Fruit fly (Drosophila melanogaster) whole organism, embryonic: ENCODE data around the gene CG11178.

Source experiments
- ATbp ChIP-seq: fragments of 200-800 bp; sonication (Bioruptor generic); optimal IDR thresholded peaks from 2 replicates; lab custom pipeline; 2017; ENCODE audit warnings: missing biosample characterization, mild to moderate bottlenecking, missing genetic modification characterization, missing genetic modification reagents
- Aef1 ChIP-seq: fragments of 200-800 bp; sonication (Bioruptor generic); IDR thresholded peaks from 3 replicates; pipeline ENCODE4 v1.3.6; 2022; ENCODE audit warnings: missing biosample characterization, missing genetic modification characterization
- Asciz ChIP-seq: fragments of 200-800 bp; sonication (Bioruptor generic); optimal IDR thresholded peaks from 2 replicates; lab custom pipeline; 2017; ENCODE audit warnings: missing biosample characterization, mild to moderate bottlenecking, missing genetic modification characterization, missing genetic modification reagents
- B-H2 ChIP-seq: fragments of 200-800 bp; sonication (Bioruptor generic); optimal IDR thresholded peaks from 2 replicates; lab custom pipeline; 2018; ENCODE audit warnings: missing biosample characterization, mild to moderate bottlenecking, missing genetic modification characterization
- Bdp1 ChIP-seq: fragments of 200-800 bp; sonication (Bioruptor generic); optimal IDR thresholded peaks from 3 replicates; lab custom pipeline; 2016; ENCODE audit warnings: missing biosample characterization, missing genetic modification characterization
- Blimp-1 ChIP-seq: fragments of 200-800 bp; sonication (Bioruptor generic); optimal IDR thresholded peaks from 3 replicates; lab custom pipeline; 2018; ENCODE audit warnings: missing biosample characterization, missing genetic modification characterization, mild to moderate bottlenecking, moderate library complexity, missing genetic modification reagents
- BtbVII ChIP-seq: fragments of 200-800 bp; sonication (Bioruptor generic); optimal IDR thresholded peaks from 3 replicates; lab custom pipeline; 2017; ENCODE audit warnings: missing biosample characterization, mild to moderate bottlenecking, missing genetic modification characterization
- C15 ChIP-seq: fragments of 200-800 bp; sonication (Bioruptor generic); IDR thresholded peaks from 3 replicates; pipeline ENCODE4 v1.3.6; 2022; ENCODE audit warnings: missing biosample characterization, missing genetic modification characterization
- CG13296 ChIP-seq: fragments of 200-800 bp; sonication (Bioruptor generic); optimal IDR thresholded peaks from 3 replicates; lab custom pipeline; 2018; ENCODE audit warnings: missing biosample characterization, mild to moderate bottlenecking, missing genetic modification characterization
- CG15514 ChIP-seq: fragments of 200-800 bp; sonication (Bioruptor generic); optimal IDR thresholded peaks from 3 replicates; lab custom pipeline; 2017; ENCODE audit warnings: missing biosample characterization, missing genetic modification characterization, mild to moderate bottlenecking, moderate library complexity, missing genetic modification reagents
- CG15696 ChIP-seq: fragments of 200-800 bp; sonication (Bioruptor generic); optimal IDR thresholded peaks from 2 replicates; lab custom pipeline; 2019; ENCODE audit warnings: missing biosample characterization, mild to moderate bottlenecking, missing genetic modification characterization, moderate library complexity
- CG17385 ChIP-seq: fragments of 200-800 bp; sonication (Bioruptor generic); optimal IDR thresholded peaks from 3 replicates; lab custom pipeline; 2018; ENCODE audit warnings: missing biosample characterization, mild to moderate bottlenecking, missing genetic modification characterization
- CG18599 ChIP-seq: fragments of 200-800 bp; sonication (Bioruptor generic); optimal IDR thresholded peaks from 3 replicates; lab custom pipeline; 2017; ENCODE audit warnings: missing biosample characterization, missing genetic modification characterization, mild to moderate bottlenecking, moderate library complexity, missing genetic modification reagents
- CG18764 ChIP-seq: fragments of 200-800 bp; sonication (Bioruptor generic); optimal IDR thresholded peaks from 3 replicates; lab custom pipeline; 2016; ENCODE audit warnings: missing biosample characterization, missing genetic modification characterization
- CG2199 ChIP-seq: fragments of 200-800 bp; sonication (Bioruptor generic); IDR thresholded peaks from 3 replicates; pipeline ENCODE4 v1.3.6; 2022; ENCODE audit warnings: missing biosample characterization, missing genetic modification characterization
- CG33557 ChIP-seq: fragments of 200-800 bp; sonication (Bioruptor generic); optimal IDR thresholded peaks from 2 replicates; lab custom pipeline; 2019; ENCODE audit warnings: missing biosample characterization, mild to moderate bottlenecking, missing genetic modification characterization, moderate library complexity
- CG34224 ChIP-seq: fragments of 200-800 bp; sonication (Bioruptor generic); IDR thresholded peaks from 3 replicates; pipeline ENCODE4 v1.3.6; 2022; ENCODE audit warnings: missing biosample characterization, missing genetic modification characterization; ENCODE audit not compliant: partially characterized antibody
- CG43689 ChIP-seq: fragments of 200-800 bp; sonication (Bioruptor generic); IDR thresholded peaks from 2 replicates; pipeline ENCODE4 v1.3.6; 2022; ENCODE audit warnings: missing biosample characterization, missing genetic modification characterization
- CG4617 ChIP-seq: fragments of 200-800 bp; sonication (Bioruptor generic); optimal IDR thresholded peaks from 3 replicates; lab custom pipeline; 2016; ENCODE audit warnings: missing biosample characterization, missing genetic modification characterization, borderline replicate concordance
- CG6654 ChIP-seq: fragments of 200-800 bp; sonication (Bioruptor generic); optimal IDR thresholded peaks from 2 replicates; lab custom pipeline; 2017; ENCODE audit warnings: missing biosample characterization, mild to moderate bottlenecking, missing genetic modification characterization
- CG8281 ChIP-seq: fragments of 200-800 bp; sonication (Bioruptor generic); optimal IDR thresholded peaks from 2 replicates; lab custom pipeline; 2018; ENCODE audit warnings: missing biosample characterization, mild to moderate bottlenecking, missing genetic modification characterization, moderate library complexity
- CG8478 ChIP-seq: fragments of >200 bp; optimal IDR thresholded peaks from 2 replicates; lab custom pipeline; 2018
- CoRest ChIP-seq: fragments of 200-800 bp; sonication (Bioruptor generic); optimal IDR thresholded peaks from 3 replicates; lab custom pipeline; 2018; ENCODE audit warnings: missing biosample characterization, mild to moderate bottlenecking, missing genetic modification characterization, moderate library complexity
- D19B ChIP-seq: fragments of 200-800 bp; sonication (Bioruptor generic); optimal IDR thresholded peaks from 2 replicates; lab custom pipeline; 2017; ENCODE audit warnings: missing biosample characterization, mild to moderate bottlenecking, missing genetic modification characterization
- Dll ChIP-seq: fragments of 200-800 bp; sonication (Bioruptor generic); IDR thresholded peaks from 4 replicates; pipeline ENCODE4 v1.3.6; 2022; ENCODE audit warnings: missing biosample characterization, missing genetic modification characterization; ENCODE audit not compliant: partially characterized antibody
- Doc2 ChIP-seq: fragments of 200-800 bp; sonication (Bioruptor generic); IDR thresholded peaks from 2 replicates; pipeline ENCODE4 v1.3.6; 2022; ENCODE audit warnings: missing biosample characterization, missing genetic modification characterization
- Fer1 ChIP-seq: fragments of 200-800 bp; sonication (Bioruptor generic); optimal IDR thresholded peaks from 2 replicates; lab custom pipeline; 2017; ENCODE audit warnings: missing biosample characterization, mild to moderate bottlenecking, missing genetic modification characterization
- HLH54F ChIP-seq: fragments of 200-800 bp; sonication (Bioruptor generic); optimal IDR thresholded peaks from 3 replicates; lab custom pipeline; 2016; ENCODE audit warnings: missing biosample characterization, missing genetic modification characterization
- Hand ChIP-seq: fragments of 200-800 bp; sonication (Bioruptor generic); optimal IDR thresholded peaks from 2 replicates; lab custom pipeline; 2017; ENCODE audit warnings: mild to moderate bottlenecking, missing biosample characterization, missing genetic modification reagents, missing genetic modification characterization
- HmgZ ChIP-seq: fragments of 200-800 bp; sonication (Bioruptor generic); optimal IDR thresholded peaks from 2 replicates; lab custom pipeline; 2018; ENCODE audit warnings: missing biosample characterization, mild to moderate bottlenecking, missing genetic modification characterization
- Med ChIP-seq: fragments of 200-800 bp; sonication (Bioruptor generic); peaks from one replicate; lab custom pipeline; 2016; ENCODE audit warnings: missing biosample characterization, missing genetic modification characterization, mild to moderate bottlenecking, inconsistent platforms, moderate library complexity
- Rfx ChIP-seq: fragments of 200-800 bp; sonication (Bioruptor generic); IDR thresholded peaks from 2 replicates; pipeline ENCODE4 v1.3.6; 2022; ENCODE audit warnings: missing biosample characterization, missing genetic modification characterization
- ac ChIP-seq: fragments of 200-800 bp; sonication (Bioruptor generic); optimal IDR thresholded peaks from 3 replicates; lab custom pipeline; 2017; ENCODE audit warnings: missing biosample characterization, mild to moderate bottlenecking, missing genetic modification characterization
- ash1 ChIP-seq: fragments of 200-800 bp; sonication (Bioruptor generic); optimal IDR thresholded peaks from 2 replicates; lab custom pipeline; 2018; ENCODE audit warnings: missing biosample characterization, mild to moderate bottlenecking, missing genetic modification characterization
- btn ChIP-seq: fragments of 200-800 bp; sonication (Bioruptor generic); optimal IDR thresholded peaks from 2 replicates; lab custom pipeline; 2016; ENCODE audit warnings: missing biosample characterization, missing genetic modification characterization
- ci ChIP-seq: fragments of 200-800 bp; sonication (Bioruptor generic); IDR thresholded peaks from 3 replicates; pipeline ENCODE4 v1.3.6; 2022; ENCODE audit warnings: missing biosample characterization, missing genetic modification characterization
- da ChIP-seq: fragments of 200-800 bp; sonication (Bioruptor generic); optimal IDR thresholded peaks from 2 replicates; lab custom pipeline; 2016; ENCODE audit warnings: missing biosample characterization, missing genetic modification characterization
- fd102C ChIP-seq: fragments of 200-800 bp; sonication (Bioruptor generic); optimal IDR thresholded peaks from 2 replicates; lab custom pipeline; 2018; ENCODE audit warnings: missing biosample characterization, mild to moderate bottlenecking, missing genetic modification characterization, moderate library complexity
- gem ChIP-seq: fragments of 200-800 bp; sonication (Bioruptor generic); optimal IDR thresholded peaks from 2 replicates; lab custom pipeline; 2019; ENCODE audit warnings: missing biosample characterization, mild to moderate bottlenecking, missing genetic modification characterization, moderate library complexity
- hbn ChIP-seq: fragments of 200-800 bp; sonication (Bioruptor generic); IDR thresholded peaks from 2 replicates; pipeline ENCODE4 v1.3.6; 2022; ENCODE audit warnings: missing biosample characterization, missing genetic modification characterization; ENCODE audit not compliant: partially characterized antibody
- insv ChIP-seq, 2 experiments: fragments of 200-800 bp; sonication (Bioruptor generic); optimal IDR thresholded peaks; 3 replicates each; lab custom pipeline; 2016 to 2018; ENCODE audit warnings: missing biosample characterization in 2 of 2, missing genetic modification characterization in 2 of 2
- jumu ChIP-seq: fragments of 200-800 bp; sonication (Bioruptor generic); optimal IDR thresholded peaks from 3 replicates; lab custom pipeline; 2016; ENCODE audit warnings: missing biosample characterization, missing genetic modification characterization
- kay ChIP-seq: fragments of 200-800 bp; sonication (Bioruptor generic); optimal IDR thresholded peaks from 2 replicates; lab custom pipeline; 2016; ENCODE audit warnings: missing biosample characterization, missing genetic modification characterization
- oc ChIP-seq: fragments of 200-800 bp; sonication (Bioruptor generic); optimal IDR thresholded peaks from 2 replicates; lab custom pipeline; 2018; ENCODE audit warnings: missing biosample characterization, mild to moderate bottlenecking, missing genetic modification characterization, moderate library complexity
- pan ChIP-seq, 4 experiments: fragments of >200 bp in 3 of 4; fragments of 200-800 bp in 1 of 4; sonication (Bioruptor generic) in 1 of 4; optimal IDR thresholded peaks in 3 of 4; IDR thresholded peaks in 1 of 4; 2 replicates each; pipeline versions ENCODE4 v1.3.6 to Lab custom; 2017 to 2022; ENCODE audit warnings: missing biosample characterization in 2 of 4, missing genetic modification characterization in 2 of 4, mixed read lengths in 1 of 4
- pnt ChIP-seq: fragments of 200-800 bp; sonication (Bioruptor generic); optimal IDR thresholded peaks from 3 replicates; lab custom pipeline; 2016; ENCODE audit warnings: missing biosample characterization, missing genetic modification characterization
- scrt ChIP-seq: fragments of 200-800 bp; sonication (Bioruptor generic); optimal IDR thresholded peaks from 2 replicates; lab custom pipeline; 2018; ENCODE audit warnings: missing biosample characterization, mild to moderate bottlenecking, missing genetic modification characterization, moderate library complexity
- slou ChIP-seq: fragments of 200-800 bp; sonication (Bioruptor generic); optimal IDR thresholded peaks from 3 replicates; lab custom pipeline; 2016; ENCODE audit warnings: missing biosample characterization, missing genetic modification characterization
- vvl ChIP-seq: fragments of 200-800 bp; sonication (Bioruptor generic); IDR thresholded peaks from 2 replicates; pipeline ENCODE4 v1.3.6; 2022; ENCODE audit warnings: missing biosample characterization, missing genetic modification characterization

Gene CG11178

dm6 chrX:13625888-13626578 lies 20.6 kb downstream of the CG11178 start (continued):
- TF ChIP-seq CG8281 (tag; lab: Kevin White, UChicago): peak; percentile 7
- peak; percentile 77 for TF ChIP-seq B-H2 (GFP tag; lab: Kevin White, UChicago)
- peak; percentile 57 for TF ChIP-seq CG15514
- peak; percentile 17 for TF ChIP-seq ac (GFP tag; lab: Kevin White, UChicago)
- TF ChIP-seq D19B (GFP tag; lab: Kevin White, UChicago): peak; percentile 25
- no peak for TF ChIP-seq ci (GFP tag; lab: Robert Waterston, UW)
- no peak for TF ChIP-seq CG34224
- TF ChIP-seq Dll: no peak
- TF ChIP-seq Asciz (GFP tag; lab: Kevin White, UChicago): peak; percentile 49
- TF ChIP-seq CoRest (tag; lab: Kevin White, UChicago): peak; percentile 36
- TF ChIP-seq pan (optimal IDR thresholded peaks at IDR 0.05; lab: Kevin White, UChicago): no peak
- no peak for TF ChIP-seq pan (GFP tag; optimal IDR thresholded peaks at IDR 0.05 in 1 of 2, IDR thresholded peaks at IDR 0.05 in 1 of 2)
- peak in 1 of 2 experiments; percentile 9 for TF ChIP-seq insv (GFP tag; optimal IDR thresholded peaks at IDR 0.05; lab: Kevin White, UChicago)
- TF ChIP-seq Rfx (GFP tag; lab: Robert Waterston, UW): peak; percentile 36; the same call in 1 of the 2 replicates
- peak; percentile 32 for TF ChIP-seq ATbp (GFP tag; lab: Kevin White, UChicago)
- peak; percentile 46 for TF ChIP-seq HmgZ (tag; lab: Kevin White, UChicago)
- TF ChIP-seq HLH54F (GFP tag; lab: Kevin White, UChicago): no peak
- TF ChIP-seq CG2199: no peak
- TF ChIP-seq slou: no peak
- TF ChIP-seq da (GFP tag; lab: Kevin White, UChicago): no peak
- peak; percentile 12 for TF ChIP-seq CG18764
- no peak for TF ChIP-seq CG43689 (GFP tag; lab: Robert Waterston, UW)
- TF ChIP-seq scrt (GFP tag; lab: Kevin White, UChicago): peak; percentile 26
- TF ChIP-seq CG33557: peak; percentile 18
- TF ChIP-seq jumu (GFP tag; lab: Kevin White, UChicago): no peak
- TF ChIP-seq pnt: no peak
- TF ChIP-seq Blimp-1 (GFP tag; lab: Kevin White, UChicago): peak; percentile 22
- no peak for TF ChIP-seq vvl
- TF ChIP-seq btn (GFP tag; lab: Kevin White, UChicago): no peak
- peak; percentile 57 for TF ChIP-seq fd102C (GFP tag; lab: Kevin White, UChicago)
- no peak for TF ChIP-seq kay (GFP tag; lab: Kevin White, UChicago)
- no peak for TF ChIP-seq Hand (GFP tag; lab: Kevin White, UChicago)
- no peak for TF ChIP-seq CG6654 (GFP tag; lab: Kevin White, UChicago)
- no peak for TF ChIP-seq hbn (GFP tag; lab: Robert Waterston, UW)
- peak; percentile 48 for TF ChIP-seq gem
- peak; percentile 64 for TF ChIP-seq ash1
- peak; percentile 62 for TF ChIP-seq Med (GFP tag; lab: Kevin White, UChicago)
- no peak for TF ChIP-seq Bdp1 (GFP tag; lab: Kevin White, UChicago)
- peak; percentile 69 for TF ChIP-seq CG18599
- no peak for TF ChIP-seq CG8478 (lab: Kevin White, UChicago)
- peak; percentile 68 for TF ChIP-seq CG15696
- TF ChIP-seq CG4617 (GFP tag; lab: Kevin White, UChicago): no peak
- no peak for TF ChIP-seq Aef1 (GFP tag; lab: Robert Waterston, UW)
- no peak for TF ChIP-seq oc (tag; lab: Kevin White, UChicago)
- no peak for TF ChIP-seq CG17385 (GFP tag; lab: Kevin White, UChicago)
- TF ChIP-seq BtbVII: peak; percentile 56
- TF ChIP-seq C15 (GFP tag; lab: Robert Waterston, UW): no peak
- no peak for TF ChIP-seq Doc2 (GFP tag; lab: Robert Waterston, UW)
- TF ChIP-seq Fer1 (GFP tag; lab: Kevin White, UChicago): peak; percentile 71
- TF ChIP-seq CG13296: peak; percentile 33
